Worm (Caenorhabditis elegans) whole organism, early embryonic: ENCODE data around the gene srxa-15.

Experiments used
- aly-1 ChIP-seq: sonication (generic microtip); optimal IDR thresholded peaks from 2 replicates; lab custom pipeline; 2016; ENCODE audit warnings: missing genetic modification characterization, missing compliant biosample characterization
- ama-1 ChIP-seq: fragments of 150-350 bp; optimal IDR thresholded peaks from 2 replicates; lab custom pipeline; 2014
- tra-4 ChIP-seq: sonication (generic microtip); optimal IDR thresholded peaks from 2 replicates; lab custom pipeline; 2017; ENCODE audit warnings: missing genetic modification characterization, missing compliant biosample characterization

- no peak for TF ChIP-seq aly-1 (tag; lab: Kevin White, UChicago)
- no peak for TF ChIP-seq ama-1 (lab: Kevin White, UChicago)
- TF ChIP-seq tra-4 (tag; lab: Kevin White, UChicago): no peak
Observed at ce11 chrV:20606617-20607016, 35.4 kb upstream of the srxa-15 start, which contains the start of gene F46B3.23.
